Worm (Caenorhabditis elegans) whole organism, mixed stage, embryonic: Measurements from ENCODE around the gene E03H12.4.

Source experiments
- ces-1 ChIP-seq: fragments of 150-350 bp; optimal IDR thresholded peaks from 2 replicates; lab custom pipeline; 2014; ENCODE audit warnings: missing biosample characterization, missing genetic modification reagents, missing genetic modification characterization
- mab-5 ChIP-seq: fragments of 150-350 bp; optimal IDR thresholded peaks from 2 replicates; lab custom pipeline; 2014; ENCODE audit warnings: missing biosample characterization, missing genetic modification characterization
- mep-1 ChIP-seq: fragments of 150-350 bp; optimal IDR thresholded peaks from 2 replicates; lab custom pipeline; 2017; ENCODE audit warnings: missing biosample characterization, missing genetic modification reagents, missing genetic modification characterization, inconsistent platforms
- nhr-237 ChIP-seq: fragments of 150-350 bp; optimal IDR thresholded peaks from 2 replicates; lab custom pipeline; 2014; ENCODE audit warnings: missing biosample characterization, missing genetic modification characterization
- snpc-4 ChIP-seq: fragments of 150-350 bp; optimal IDR thresholded peaks from 2 replicates; lab custom pipeline; 2014; ENCODE audit warnings: missing biosample characterization, missing genetic modification characterization
- unc-39 ChIP-seq: fragments of 150-350 bp; optimal IDR thresholded peaks from 2 replicates; lab custom pipeline; 2014; ENCODE audit warnings: missing biosample characterization, missing genetic modification characterization
- ztf-11 ChIP-seq: fragments of 150-350 bp; optimal IDR thresholded peaks from 2 replicates; lab custom pipeline; 2014; ENCODE audit warnings: missing biosample characterization, missing genetic modification characterization

DNA sequence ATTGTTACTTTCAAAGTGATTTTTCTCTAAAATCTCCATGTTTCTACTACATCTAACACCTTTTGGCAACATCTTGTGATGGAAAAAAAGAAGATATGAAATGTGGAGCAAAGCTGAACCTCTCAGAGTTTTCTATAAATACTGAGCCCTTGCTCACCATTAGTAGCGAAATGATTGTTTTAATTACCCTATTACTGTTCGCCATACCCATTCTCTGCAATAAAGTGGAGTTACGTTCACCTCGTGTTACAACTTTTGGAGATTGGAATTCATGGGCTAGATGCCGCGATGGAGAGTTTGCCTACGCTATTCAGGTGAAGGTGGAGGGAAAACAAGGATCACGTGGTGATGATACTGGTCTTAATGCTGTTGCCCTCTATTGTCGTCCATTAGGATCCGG is 18.6 kb upstream of the E03H12.4 start, which contains the start of gene txt-3:
- TF ChIP-seq ces-1 (GFP tag; lab: Kevin White, UChicago) (no peak), ztf-11 (tag; lab: Kevin White, UChicago) (no peak), unc-39 (no peak), mep-1 (tag; lab: Kevin White, UChicago) (no peak), nhr-237 (no peak), mab-5 (tag; lab: Kevin White, UChicago) (no peak), snpc-4 (tag; lab: Kevin White, UChicago) (no peak)
